Worm (Caenorhabditis elegans) whole organism, L4 larva: ENCODE data around the gene F58B4.5.
A peak's percentile ranks its signal among the peaks of the same experiment; 100 is the strongest.

ENCODE experiments used
- D1046.2 ChIP-seq: fragments of 200-800 bp; sonication (Bioruptor generic); IDR thresholded peaks from 2 replicates; pipeline ENCODE4 v1.3.6; 2022; ENCODE audit warnings: missing genetic modification characterization, missing compliant biosample characterization
- F26F4.8 ChIP-seq: fragments of 200-800 bp; sonication (Bioruptor generic); conservative IDR thresholded peaks from 2 replicates; pipeline ENCODE4 v1.3.6; 2022; ENCODE audit warnings: missing genetic modification characterization, missing compliant biosample characterization
- R02D3.7 ChIP-seq: fragments of 150-350 bp; sonication (generic microtip); optimal IDR thresholded peaks from 3 replicates; lab custom pipeline; 2014; ENCODE audit warnings: missing biosample characterization, missing genetic modification characterization
- T20F7.1 ChIP-seq: fragments of 200-800 bp; sonication (Bioruptor generic); optimal IDR thresholded peaks from 2 replicates; lab custom pipeline; 2018; ENCODE audit warnings: mild to moderate bottlenecking, missing genetic modification characterization, missing compliant biosample characterization
- Y48G9A.11 ChIP-seq: fragments of 200-800 bp; sonication (Bioruptor generic); IDR thresholded peaks from 2 replicates; pipeline ENCODE4 v1.3.6; 2022; ENCODE audit warnings: missing genetic modification reagents, missing genetic modification characterization, missing compliant biosample characterization
- Y75B8A.6 ChIP-seq: fragments of 200-800 bp; sonication (Bioruptor generic); IDR thresholded peaks from 2 replicates; pipeline ENCODE4 v1.3.6; 2022; ENCODE audit warnings: missing genetic modification reagents, missing genetic modification characterization, missing compliant biosample characterization
- ZK337.2 ChIP-seq: fragments of 200-800 bp; sonication (Bioruptor generic); IDR thresholded peaks from 2 replicates; pipeline ENCODE4 v1.3.6; 2022; ENCODE audit warnings: missing genetic modification reagents, missing genetic modification characterization, missing compliant biosample characterization
- aly-2 ChIP-seq: sonication (generic microtip); optimal IDR thresholded peaks from 2 replicates; lab custom pipeline; 2018; ENCODE audit warnings: missing biosample characterization, missing genetic modification characterization
- ama-1 ChIP-seq: fragments of 150-350 bp; optimal IDR thresholded peaks from 2 replicates; lab custom pipeline; 2014; ENCODE audit warnings: inconsistent platforms, mixed read lengths
- ceh-20 ChIP-seq: fragments of 200-800 bp; sonication (Bioruptor generic); IDR thresholded peaks from 2 replicates; pipeline ENCODE4 v1.3.6; 2022; ENCODE audit warnings: missing genetic modification reagents, missing genetic modification characterization, missing compliant biosample characterization
- ceh-28 ChIP-seq: fragments of 150-350 bp; optimal IDR thresholded peaks from 2 replicates; lab custom pipeline; 2014; ENCODE audit warnings: missing biosample characterization, missing genetic modification reagents, missing genetic modification characterization
- ceh-62 ChIP-seq: sonication (generic microtip); optimal IDR thresholded peaks from 2 replicates; lab custom pipeline; 2017; ENCODE audit warnings: missing biosample characterization, missing genetic modification characterization
- ceh-82 ChIP-seq: sonication (generic microtip); optimal IDR thresholded peaks from 2 replicates; lab custom pipeline; 2017; ENCODE audit warnings: missing biosample characterization, missing genetic modification characterization
- ces-1 ChIP-seq: fragments of 150-350 bp; sonication (generic microtip); optimal IDR thresholded peaks from 4 replicates; lab custom pipeline; 2014; ENCODE audit warnings: missing biosample characterization, missing genetic modification reagents, missing genetic modification characterization
- ctbp-1 ChIP-seq: fragments of 200-800 bp; sonication (Bioruptor generic); IDR thresholded peaks from 2 replicates; pipeline ENCODE4 v1.3.6; 2022; ENCODE audit warnings: missing genetic modification reagents, missing genetic modification characterization, missing compliant biosample characterization
- daf-12 ChIP-seq: fragments of 150-350 bp; optimal IDR thresholded peaks from 2 replicates; lab custom pipeline; 2014; ENCODE audit warnings: missing biosample characterization, missing genetic modification reagents, missing genetic modification characterization
- daf-16 ChIP-seq, 3 experiments: sonication (generic microtip); optimal IDR thresholded peaks; 2 replicates each; lab custom pipeline; 2016 to 2017; ENCODE audit warnings: missing genetic modification characterization in 3 of 3, missing genetic modification reagents in 3 of 3, mild to moderate bottlenecking in 2 of 3, missing compliant biosample characterization in 2 of 3, missing biosample characterization in 1 of 3, moderate library complexity in 1 of 3
- daf-19 ChIP-seq: fragments of 200-800 bp; sonication (Bioruptor generic); conservative IDR thresholded peaks from 2 replicates; pipeline ENCODE4 v1.3.6; 2022; ENCODE audit warnings: missing genetic modification characterization, missing compliant biosample characterization
- dmd-8 ChIP-seq: fragments of 200-800 bp; sonication (Bioruptor generic); IDR thresholded peaks from 2 replicates; pipeline ENCODE4 v1.3.6; 2022; ENCODE audit warnings: missing genetic modification characterization, missing compliant biosample characterization
- dmd-9 ChIP-seq: fragments of 200-800 bp; sonication (Bioruptor generic); IDR thresholded peaks from 2 replicates; pipeline ENCODE4 v1.3.6; 2022; ENCODE audit warnings: missing genetic modification reagents, missing genetic modification characterization, missing compliant biosample characterization
- duxl-1 ChIP-seq: sonication (generic microtip); optimal IDR thresholded peaks from 2 replicates; lab custom pipeline; 2016; ENCODE audit warnings: mild to moderate bottlenecking, missing genetic modification characterization, moderate library complexity, missing compliant biosample characterization; ENCODE audit not compliant: poor library complexity
- egl-43 ChIP-seq: fragments of 200-800 bp; sonication (Bioruptor generic); IDR thresholded peaks from 2 replicates; pipeline ENCODE4 v1.3.6; 2022; ENCODE audit warnings: missing genetic modification reagents, missing genetic modification characterization, missing compliant biosample characterization
- fkh-10 ChIP-seq: fragments of 150-350 bp; optimal IDR thresholded peaks from 2 replicates; lab custom pipeline; 2014; ENCODE audit warnings: missing biosample characterization, missing genetic modification reagents, missing genetic modification characterization
- fos-1 ChIP-seq: fragments of 150-350 bp; optimal IDR thresholded peaks from 2 replicates; lab custom pipeline; 2014; ENCODE audit warnings: missing biosample characterization, missing genetic modification characterization
- gei-8 ChIP-seq: fragments of 200-800 bp; sonication (Bioruptor generic); optimal IDR thresholded peaks from 2 replicates; lab custom pipeline; 2018; ENCODE audit warnings: mild to moderate bottlenecking, missing genetic modification characterization, missing compliant biosample characterization
- hlh-11 ChIP-seq: fragments of 200-800 bp; sonication (Bioruptor generic); optimal IDR thresholded peaks from 2 replicates; lab custom pipeline; 2018; ENCODE audit warnings: mild to moderate bottlenecking, missing genetic modification characterization, missing compliant biosample characterization
- hlh-30 ChIP-seq: sonication (generic microtip); optimal IDR thresholded peaks from 2 replicates; lab custom pipeline; 2017; ENCODE audit warnings: antibody characterized with exemption, mild to moderate bottlenecking, missing genetic modification characterization, missing compliant biosample characterization; ENCODE audit not compliant: insufficient read depth
- jun-1 ChIP-seq: fragments of 150-350 bp; optimal IDR thresholded peaks from 2 replicates; lab custom pipeline; 2014; ENCODE audit warnings: missing biosample characterization, missing genetic modification reagents, missing genetic modification characterization
- lin-1 ChIP-seq: fragments of 200-800 bp; sonication (Bioruptor generic); IDR thresholded peaks from 2 replicates; pipeline ENCODE4 v1.3.6; 2022; ENCODE audit warnings: missing genetic modification reagents, missing genetic modification characterization, missing compliant biosample characterization
- lin-13 ChIP-seq: fragments of 150-350 bp; optimal IDR thresholded peaks from 2 replicates; lab custom pipeline; 2014; ENCODE audit warnings: missing biosample characterization, missing genetic modification reagents, missing genetic modification characterization
- lin-15B ChIP-seq: fragments of 150-350 bp; sonication (generic microtip); optimal IDR thresholded peaks from 3 replicates; lab custom pipeline; 2014; ENCODE audit warnings: missing biosample characterization, missing genetic modification characterization
- lin-29 ChIP-seq: fragments of 200-800 bp; sonication (Bioruptor generic); IDR thresholded peaks from 2 replicates; pipeline ENCODE4 v1.3.6; 2022; ENCODE audit warnings: missing genetic modification reagents, missing genetic modification characterization, missing compliant biosample characterization
- lin-38 ChIP-seq: fragments of 200-800 bp; sonication (Bioruptor generic); IDR thresholded peaks from 2 replicates; pipeline ENCODE4 v1.3.6; 2022; ENCODE audit warnings: missing genetic modification reagents, missing genetic modification characterization, missing compliant biosample characterization
- lin-39 ChIP-seq: fragments of 150-350 bp; optimal IDR thresholded peaks from 2 replicates; lab custom pipeline; 2014; ENCODE audit warnings: missing biosample characterization, missing genetic modification reagents, missing genetic modification characterization
- lsy-2 ChIP-seq, 2 experiments: fragments of 150-350 bp in 1 of 2; sonication (generic microtip) in 1 of 2; optimal IDR thresholded peaks; 2 replicates each; lab custom pipeline; 2014 to 2017; ENCODE audit warnings: missing biosample characterization in 2 of 2, missing genetic modification characterization in 2 of 2
- madf-5 ChIP-seq, 2 experiments: fragments of 200-800 bp; sonication (Bioruptor generic); IDR thresholded peaks; 2 replicates each; pipeline ENCODE4 v1.3.6; 2022; ENCODE audit warnings: missing compliant biosample characterization in 2 of 2, missing genetic modification characterization in 2 of 2
- madf-9 ChIP-seq: fragments of 200-800 bp; sonication (Bioruptor generic); conservative IDR thresholded peaks from 2 replicates; pipeline ENCODE4 v1.3.6; 2022; ENCODE audit warnings: missing genetic modification reagents, missing genetic modification characterization, missing compliant biosample characterization
- mdl-1 ChIP-seq, 2 experiments: fragments of 150-350 bp in 1 of 2; sonication (generic microtip) in 1 of 2; optimal IDR thresholded peaks; 2 replicates each; lab custom pipeline; 2014 to 2017; ENCODE audit warnings: missing biosample characterization in 2 of 2, missing genetic modification characterization in 2 of 2
- mep-1 ChIP-seq: fragments of 150-350 bp; sonication (generic microtip); optimal IDR thresholded peaks from 3 replicates; lab custom pipeline; 2014; ENCODE audit warnings: missing biosample characterization, missing genetic modification characterization
- mxl-2 ChIP-seq: fragments of 200-800 bp; sonication (Bioruptor generic); conservative IDR thresholded peaks from 2 replicates; pipeline ENCODE4 v1.3.6; 2022; ENCODE audit warnings: missing genetic modification reagents, missing genetic modification characterization, missing compliant biosample characterization
- nhr-10 ChIP-seq: fragments of 150-350 bp; optimal IDR thresholded peaks from 2 replicates; lab custom pipeline; 2014; ENCODE audit warnings: missing biosample characterization, missing genetic modification characterization
- nhr-102 ChIP-seq: sonication (generic microtip); optimal IDR thresholded peaks from 2 replicates; lab custom pipeline; 2016; ENCODE audit warnings: mild to moderate bottlenecking, missing genetic modification characterization, moderate library complexity, missing compliant biosample characterization
- nhr-11 ChIP-seq: fragments of 150-350 bp; optimal IDR thresholded peaks from 2 replicates; lab custom pipeline; 2014; ENCODE audit warnings: missing biosample characterization, missing genetic modification characterization
- nhr-111 ChIP-seq: fragments of 200-800 bp; sonication (Bioruptor generic); optimal IDR thresholded peaks from 2 replicates; lab custom pipeline; 2018; ENCODE audit warnings: mild to moderate bottlenecking, missing genetic modification characterization, missing compliant biosample characterization
- nhr-6 ChIP-seq: fragments of 150-350 bp; optimal IDR thresholded peaks from 2 replicates; lab custom pipeline; 2014; ENCODE audit warnings: missing biosample characterization, missing genetic modification characterization
- pha-4 ChIP-seq, 2 experiments: fragments of 150-350 bp in 1 of 2; fragments of 200-800 bp in 1 of 2; sonication (Bioruptor generic) in 1 of 2; IDR thresholded peaks in 1 of 2; optimal IDR thresholded peaks in 1 of 2; 2 replicates each; pipeline versions ENCODE4 v1.3.6 to Lab custom; 2014 to 2022; ENCODE audit warnings: missing genetic modification characterization in 2 of 2, missing genetic modification reagents in 2 of 2, missing biosample characterization in 1 of 2, missing compliant biosample characterization in 1 of 2
- set-16 ChIP-seq: fragments of 200-800 bp; sonication (Bioruptor generic); IDR thresholded peaks from 2 replicates; pipeline ENCODE4 v1.3.6; 2022; ENCODE audit warnings: missing genetic modification reagents, missing genetic modification characterization, missing compliant biosample characterization
- spr-1 ChIP-seq: sonication (generic microtip); optimal IDR thresholded peaks from 2 replicates; lab custom pipeline; 2016; ENCODE audit warnings: mild to moderate bottlenecking, missing genetic modification characterization, missing compliant biosample characterization
- spr-3 ChIP-seq: fragments of 200-800 bp; sonication (Bioruptor generic); optimal IDR thresholded peaks from 2 replicates; lab custom pipeline; 2018; ENCODE audit warnings: mild to moderate bottlenecking, missing genetic modification characterization, missing compliant biosample characterization
- unc-39 ChIP-seq: sonication (generic microtip); optimal IDR thresholded peaks from 2 replicates; lab custom pipeline; 2017; ENCODE audit warnings: missing biosample characterization, missing genetic modification characterization
- zip-2 ChIP-seq: fragments of 150-350 bp; optimal IDR thresholded peaks from 2 replicates; lab custom pipeline; 2014; ENCODE audit warnings: missing biosample characterization, missing genetic modification characterization

F58B4.5 gene

DNA sequence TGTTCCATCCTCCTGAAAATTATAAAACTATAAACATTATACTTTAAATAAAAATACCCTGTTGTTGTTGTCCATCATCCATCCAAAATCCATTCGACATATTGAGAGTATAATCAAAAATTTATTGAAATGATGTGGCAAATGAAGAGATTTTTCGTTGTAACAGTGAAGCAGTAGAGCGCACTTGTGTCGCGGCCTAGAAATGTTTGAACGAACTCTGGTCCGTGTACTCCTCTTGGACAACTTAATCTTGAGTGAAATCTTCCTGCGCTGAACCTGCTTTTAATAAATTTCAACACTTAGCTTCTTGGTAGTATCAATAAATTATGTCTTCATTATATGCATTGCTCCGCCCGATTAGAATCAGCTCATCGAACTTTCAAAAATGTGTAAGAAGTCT is 37.9 kb upstream of the F58B4.5 start, which contains the start of the genes F32D8.14 and F32D8.5 (continued):
- TF ChIP-seq pha-4 (GFP tag; IDR thresholded peaks at IDR 0.05; lab: Robert Waterston, UW) (no peak), pha-4 (tag; optimal IDR thresholded peaks at IDR 0.05; lab: Kevin White, UChicago) (peak; percentile 4), jun-1 (tag; lab: Kevin White, UChicago) (no peak), zip-2 (tag; lab: Kevin White, UChicago) (no peak), nhr-11 (peak; percentile 30), lin-38 (GFP tag; lab: Robert Waterston, UW) (peak; percentile 94), fos-1 (tag; lab: Kevin White, UChicago) (no peak), mep-1 (peak; percentile 76), madf-9 (0 out of 2 replicates have a peak, but pooled peaks have one; percentile 32), unc-39 (tag; lab: Kevin White, UChicago) (no peak), ceh-62 (tag; lab: Kevin White, UChicago) (no peak), set-16 (GFP tag; lab: Robert Waterston, UW) (no peak), daf-12 (no peak), mdl-1 (tag; optimal IDR thresholded peaks at IDR 0.05; lab: Kevin White, UChicago) (no peak), ceh-28 (tag; lab: Kevin White, UChicago) (no peak), duxl-1 (tag; lab: Kevin White, UChicago) (peak; percentile 74), fkh-10 (GFP tag; lab: Kevin White, UChicago) (no peak), lin-1 (GFP tag; lab: Robert Waterston, UW) (no peak), daf-16 (GFP tag; optimal IDR thresholded peaks at IDR 0.05; lab: Kevin White, UChicago) (no peak), daf-16 (tag; optimal IDR thresholded peaks at IDR 0.05; lab: Kevin White, UChicago) (peak; percentile 27), ama-1 (no peak), spr-1 (tag; lab: Kevin White, UChicago) (peak; percentile 32), gei-8 (GFP tag; lab: Kevin White, UChicago) (no peak), egl-43 (GFP tag; lab: Robert Waterston, UW) (no peak), R02D3.7 (no peak), hlh-30 (tag; lab: Kevin White, UChicago) (peak; percentile 49), T20F7.1 (GFP tag; lab: Kevin White, UChicago) (peak; percentile 64), ces-1 (no peak), ceh-82 (tag; lab: Kevin White, UChicago) (no peak), dmd-8 (GFP tag; lab: Robert Waterston, UW) (no peak), nhr-6 (peak; percentile 68), lin-39 (no peak), nhr-10 (no peak), lin-15B (tag; lab: Kevin White, UChicago) (no peak), dmd-9 (GFP tag; lab: Robert Waterston, UW) (no peak), aly-2 (tag; lab: Kevin White, UChicago) (no peak), spr-3 (GFP tag; lab: Kevin White, UChicago) (no peak), D1046.2 (GFP tag; lab: Robert Waterston, UW) (no peak), lin-29 (no peak), nhr-102 (peak; percentile 48), lin-13 (GFP tag; lab: Kevin White, UChicago) (peak; percentile 79), hlh-11 (tag; lab: Kevin White, UChicago) (peak; percentile 60), mxl-2 (GFP tag; lab: Robert Waterston, UW) (no peak), ctbp-1 (GFP tag; lab: Robert Waterston, UW) (no peak), Y48G9A.11 (GFP tag; lab: Robert Waterston, UW) (no peak), lsy-2 (tag; optimal IDR thresholded peaks at IDR 0.05; lab: Kevin White, UChicago) (peak in 1 of 2 experiments; percentile 90), madf-5 (GFP tag; IDR thresholded peaks at IDR 0.05; lab: Robert Waterston, UW) (no peak), ZK337.2 (GFP tag; lab: Robert Waterston, UW) (peak; percentile 77), daf-19 (GFP tag; lab: Robert Waterston, UW) (no peak), ceh-20 (GFP tag; lab: Robert Waterston, UW) (0 out of 2 replicates have a peak, but pooled peaks have one; percentile 12), nhr-111 (no peak), F26F4.8 (no peak), Y75B8A.6 (GFP tag; lab: Robert Waterston, UW) (no peak)
